Worm (Caenorhabditis elegans) whole organism, L1 larva: Measurements from ENCODE around the gene asp-5.

ENCODE experiments used
- ama-1 ChIP-seq: fragments of 150-350 bp; optimal IDR thresholded peaks from 2 replicates; lab custom pipeline; 2014
- blmp-1 ChIP-seq: fragments of 150-350 bp; optimal IDR thresholded peaks from 2 replicates; lab custom pipeline; 2014; ENCODE audit warnings: missing biosample characterization, missing genetic modification characterization
- mep-1 ChIP-seq: fragments of 150-350 bp; optimal IDR thresholded peaks from 2 replicates; lab custom pipeline; 2014; ENCODE audit warnings: missing biosample characterization, missing genetic modification characterization
- pqm-1 ChIP-seq: sonication (generic microtip); optimal IDR thresholded peaks from 3 replicates; lab custom pipeline; 2017; ENCODE audit warnings: missing biosample characterization, missing genetic modification characterization
- snu-23 ChIP-seq: sonication (generic microtip); optimal IDR thresholded peaks from 2 replicates; lab custom pipeline; 2016; ENCODE audit warnings: missing genetic modification characterization, missing compliant biosample characterization

DNA sequence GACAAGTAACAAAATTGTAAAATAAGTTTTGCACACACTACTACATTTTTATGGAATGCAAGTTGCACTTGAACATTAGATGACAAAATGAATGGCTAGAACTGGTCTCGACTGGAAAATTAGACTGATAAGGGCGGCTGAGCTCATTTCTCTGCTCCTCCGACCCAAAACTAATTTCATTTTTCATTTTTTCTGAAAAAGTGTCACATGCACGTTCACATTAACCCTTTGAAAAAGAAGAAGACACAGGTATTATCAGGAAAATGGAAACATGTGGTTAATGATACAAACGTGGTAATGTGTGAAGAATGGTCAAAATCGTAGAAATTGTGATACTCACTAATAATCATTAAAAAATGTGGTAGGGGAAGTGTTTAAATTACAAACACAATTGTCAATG is 34.8 kb downstream of the asp-5 start:
- TF ChIP-seq mep-1 = no peak
- TF ChIP-seq pqm-1 (tag; lab: Kevin White, UChicago) = no peak
- TF ChIP-seq snu-23 = no peak
- no peak for TF ChIP-seq ama-1
- TF ChIP-seq blmp-1 (tag; lab: Kevin White, UChicago) = no peak
